Worm (Caenorhabditis elegans) whole organism, young adult: ENCODE results near the gene R05F9.11.

Experiments used
- F49E8.2 ChIP-seq: sonication (generic microtip); optimal IDR thresholded peaks from 3 replicates; lab custom pipeline; 2017; ENCODE audit warnings: missing genetic modification characterization, mild to moderate bottlenecking, missing compliant biosample characterization, antibody characterized with exemption, moderate library complexity; ENCODE audit not compliant: insufficient read depth
- F52B5.7 ChIP-seq: sonication (generic microtip); optimal IDR thresholded peaks from 2 replicates; lab custom pipeline; 2016; ENCODE audit warnings: mild to moderate bottlenecking, missing genetic modification characterization, missing compliant biosample characterization
- ZK185.1 ChIP-seq: sonication (generic microtip); optimal IDR thresholded peaks from 2 replicates; lab custom pipeline; 2016; ENCODE audit warnings: mild to moderate bottlenecking, missing genetic modification characterization, missing compliant biosample characterization; ENCODE audit not compliant: poor library complexity, severe bottlenecking
- ama-1 ChIP-seq, 3 experiments: fragments of 150-350 bp in 1 of 3; sonication (generic microtip) in 2 of 3; optimal IDR thresholded peaks; 2 replicates each; lab custom pipeline; 2014 to 2018; ENCODE audit warnings: missing biosample characterization in 2 of 3, missing genetic modification characterization in 2 of 3, missing genetic modification reagents in 2 of 3
- die-1 ChIP-seq: sonication (generic microtip); optimal IDR thresholded peaks from 2 replicates; lab custom pipeline; 2016; ENCODE audit warnings: missing genotype, mild to moderate bottlenecking, missing genetic modification characterization, missing compliant biosample characterization
- hlh-12 ChIP-seq: sonication (generic microtip); optimal IDR thresholded peaks from 2 replicates; lab custom pipeline; 2016; ENCODE audit warnings: missing genetic modification characterization, missing compliant biosample characterization
- let-526 ChIP-seq: fragments of 200-800 bp; sonication (Bioruptor generic); IDR thresholded peaks from 2 replicates; pipeline ENCODE4 v1.3.6; 2022; ENCODE audit warnings: missing genetic modification reagents, missing genetic modification characterization, missing compliant biosample characterization
- mcd-1 ChIP-seq: fragments of 200-800 bp; sonication (Bioruptor generic); IDR thresholded peaks from 2 replicates; pipeline ENCODE4 v1.3.6; 2022; ENCODE audit warnings: missing genetic modification reagents, missing genetic modification characterization, missing compliant biosample characterization
- mes-4 ChIP-seq: sonication (generic microtip); optimal IDR thresholded peaks from 2 replicates; lab custom pipeline; 2016; ENCODE audit warnings: missing genotype, missing genetic modification characterization, missing compliant biosample characterization
- nfyb-1 ChIP-seq: fragments of 200-800 bp; sonication (Bioruptor generic); IDR thresholded peaks from 2 replicates; pipeline ENCODE4 v1.3.6; 2022; ENCODE audit warnings: missing genetic modification reagents, missing genetic modification characterization, missing compliant biosample characterization
- rec-8 ChIP-seq, 2 experiments: sonication (generic microtip); optimal IDR thresholded peaks; 2 replicates each; lab custom pipeline; 2016; ENCODE audit warnings: mild to moderate bottlenecking in 2 of 2, missing genetic modification characterization in 2 of 2, missing genetic modification reagents in 2 of 2, missing genotype in 2 of 2, missing biosample characterization in 1 of 2, missing compliant biosample characterization in 1 of 2, moderate library complexity in 1 of 2
- somi-1 ChIP-seq: fragments of 200-800 bp; sonication (Bioruptor generic); optimal IDR thresholded peaks from 2 replicates; lab custom pipeline; 2018; ENCODE audit warnings: mild to moderate bottlenecking, missing genetic modification characterization, missing compliant biosample characterization
- unc-62 ChIP-seq: fragments of 150-350 bp; optimal IDR thresholded peaks from 2 replicates; lab custom pipeline; 2014; ENCODE audit warnings: missing biosample characterization, missing genetic modification reagents, missing genetic modification characterization

- peak; percentile 7 for TF ChIP-seq somi-1 (GFP tag; lab: Kevin White, UChicago)
- peak; percentile 64 for TF ChIP-seq die-1 (tag; lab: Kevin White, UChicago)
- TF ChIP-seq ZK185.1 (tag; lab: Kevin White, UChicago) = peak; percentile 82
- peak; percentile 74; the same call in 1 of the 2 replicates for TF ChIP-seq let-526 (GFP tag; lab: Robert Waterston, UW)
- peak; percentile 76 for TF ChIP-seq mes-4
- TF ChIP-seq F52B5.7 (tag; lab: Kevin White, UChicago) = peak; percentile 91
- peak; percentile 53 to 78 for TF ChIP-seq rec-8 (tag; optimal IDR thresholded peaks at IDR 0.05; lab: Kevin White, UChicago)
- peak; percentile 83 for TF ChIP-seq ama-1 (optimal IDR thresholded peaks at IDR 0.05; lab: Kevin White, UChicago)
- TF ChIP-seq ama-1 (GFP tag; optimal IDR thresholded peaks at IDR 0.05; lab: Kevin White, UChicago) = peak; percentile 31 to 54
- peak; percentile 77 for TF ChIP-seq nfyb-1 (GFP tag; lab: Robert Waterston, UW)
- peak; percentile 46 for TF ChIP-seq F49E8.2 (tag; lab: Kevin White, UChicago)
- TF ChIP-seq unc-62 (GFP tag; lab: Kevin White, UChicago) = no peak
- no peak for TF ChIP-seq hlh-12 (tag; lab: Kevin White, UChicago)
- peak; percentile 65 for TF ChIP-seq mcd-1 (GFP tag; lab: Robert Waterston, UW)
Observed at ce11 chrII:4942397-4942796, 28.4 kb upstream of the R05F9.11 start.
